Fruit fly (Drosophila melanogaster): ENCODE results near the gene CG16743.

Gene CG16743

dm6 chr2L:10976046-10976863 is 4.2 kb downstream of the CG16743 start, which contains the start of the genes ATPsynG and SCAR (continued):
- TF ChIP-seq stwl (tag; optimal IDR thresholded peaks at IDR 0.05) = peak; percentile 41
- TF ChIP-seq CG8924 (tag; optimal IDR thresholded peaks at IDR 0.05) = peak; percentile 29
- TF ChIP-seq dimm (GFP tag; IDR thresholded peaks at IDR 0.05) = no peak
- TF ChIP-seq Meics (GFP tag; optimal IDR thresholded peaks at IDR 0.05) = peak; percentile 13
- TF ChIP-seq CG14710 (tag; optimal IDR thresholded peaks at IDR 0.05) = peak; percentile 47
- no peak for TF ChIP-seq CG17568 (GFP tag; optimal IDR thresholded peaks at IDR 0.05)
- TF ChIP-seq BEAF-32 (GFP tag; optimal IDR thresholded peaks at IDR 0.05) = peak; percentile 14
- no peak for TF ChIP-seq CG2120 (GFP tag; optimal IDR thresholded peaks at IDR 0.05)
- no peak for TF ChIP-seq zfh1 (GFP tag; IDR thresholded peaks at IDR 0.05)
- TF ChIP-seq CG2712 (tag; optimal IDR thresholded peaks at IDR 0.05) = peak; percentile 32
- peak; percentile 50 for TF ChIP-seq Elba2 (GFP tag; optimal IDR thresholded peaks at IDR 0.05)
- TF ChIP-seq Dref (GFP tag; IDR thresholded peaks at IDR 0.05) = peak; percentile 56
- TF ChIP-seq phol (tag; optimal IDR thresholded peaks at IDR 0.05) = peak; percentile 31
- peak; percentile 46 for TF ChIP-seq MBD-R2 (GFP tag; IDR thresholded peaks at IDR 0.05)
- TF ChIP-seq CG16779 (GFP tag; IDR thresholded peaks at IDR 0.05) = no peak
- TF ChIP-seq pzg (GFP tag; optimal IDR thresholded peaks at IDR 0.05) = peak; percentile 38
- TF ChIP-seq Ets65A (GFP tag) = peak; percentile 29
- peak; percentile 52 for TF ChIP-seq CG9797 (GFP tag; optimal IDR thresholded peaks at IDR 0.05)
- peak in 1 of 2 experiments; percentile 98 for TF ChIP-seq Pdp1 (GFP tag; optimal IDR thresholded peaks at IDR 0.05)
- peak; percentile 49; the same call in 2 of the 3 replicates for TF ChIP-seq CG17361 (GFP tag; IDR thresholded peaks at IDR 0.05)
- TF ChIP-seq hkb (optimal IDR thresholded peaks at IDR 0.05) = no peak
- TF ChIP-seq hkb (GFP tag; IDR thresholded peaks at IDR 0.05) = no peak
- peak; percentile 58 for TF ChIP-seq CG30020 (tag; optimal IDR thresholded peaks at IDR 0.05)
- peak; percentile 30 for TF ChIP-seq trem (tag; optimal IDR thresholded peaks at IDR 0.05)
- no peak for TF ChIP-seq CG17328 (GFP tag; IDR thresholded peaks at IDR 0.05)
- no peak for TF ChIP-seq CG13894 (tag; optimal IDR thresholded peaks at IDR 0.05)
- no peak for TF ChIP-seq CG4282 (GFP tag; optimal IDR thresholded peaks at IDR 0.05)
- TF ChIP-seq Dbx (GFP tag; IDR thresholded peaks at IDR 0.05) = peak; percentile 34; the same call in 1 of the 3 replicates
- TF ChIP-seq CG16863 (GFP tag; optimal IDR thresholded peaks at IDR 0.05) = no peak
- peak; percentile 32; the same call in 1 of the 2 replicates for TF ChIP-seq Scr (GFP tag; IDR thresholded peaks at IDR 0.05; ENCODE audit: partially characterized antibody)
- TF ChIP-seq CG10979 (tag; optimal IDR thresholded peaks at IDR 0.05) = no peak
- peak; percentile 11 for TF ChIP-seq CG18262 (tag; optimal IDR thresholded peaks at IDR 0.05)
- TF ChIP-seq CG9932 (GFP tag; IDR thresholded peaks at IDR 0.05) = no peak
- no peak for TF ChIP-seq peb (GFP tag; IDR thresholded peaks at IDR 0.05)
- no peak for TF ChIP-seq BtbVII (GFP tag; optimal IDR thresholded peaks at IDR 0.05)
- TF ChIP-seq CG1832 (GFP tag; optimal IDR thresholded peaks at IDR 0.05) = no peak
- TF ChIP-seq CG1792 (GFP tag; optimal IDR thresholded peaks at IDR 0.05) = no peak
- peak; percentile 79 for TF ChIP-seq YL-1 (GFP tag; optimal IDR thresholded peaks at IDR 0.05)
- TF ChIP-seq Neu2 (GFP tag; optimal IDR thresholded peaks at IDR 0.05; ENCODE audit: borderline replicate concordance) = no peak
- TF ChIP-seq CG15601 (tag; optimal IDR thresholded peaks at IDR 0.05) = peak; percentile 5
- TF ChIP-seq CG17829 (tag; optimal IDR thresholded peaks at IDR 0.05) = peak; percentile 22
- TF ChIP-seq eve (GFP tag; optimal IDR thresholded peaks at IDR 0.05) = no peak
- TF ChIP-seq onecut (GFP tag; IDR thresholded peaks at IDR 0.05) = peak; percentile 95
- peak; percentile 94 for TF ChIP-seq MESR4 (GFP tag; optimal IDR thresholded peaks at IDR 0.05)
- TF ChIP-seq CG2116 (GFP tag; optimal IDR thresholded peaks at IDR 0.05) = peak; percentile 48
- peak; percentile 44 for TF ChIP-seq CG12391 (tag; optimal IDR thresholded peaks at IDR 0.05)
- no peak for TF ChIP-seq CG9817 (tag; optimal IDR thresholded peaks at IDR 0.05)
- no peak for TF ChIP-seq CG12769 (tag; optimal IDR thresholded peaks at IDR 0.05)
- no peak for TF ChIP-seq CG12744 (GFP tag; optimal IDR thresholded peaks at IDR 0.05)
